Worm (Caenorhabditis elegans): ENCODE measurements around the gene mfsd-10.

mfsd-10 gene

ce11 chrX:17379675-17380074 lies 11.2 kb upstream of the mfsd-10 start, which contains the start of gene F10D7.10:
TSS of gene F10D7.10 (minus strand) at chrX:17379775.
- no peak for TF ChIP-seq nhr-232 (tag; optimal IDR thresholded peaks at IDR 0.05)
- TF ChIP-seq ceh-24 (tag; optimal IDR thresholded peaks at IDR 0.05): no peak
- no peak for TF ChIP-seq ceh-9 (tag; optimal IDR thresholded peaks at IDR 0.05)

- no peak for TF ChIP-seq pag-3 (tag; optimal IDR thresholded peaks at IDR 0.05; ENCODE audit: borderline replicate concordance)
- no peak for TF ChIP-seq ceh-22 (tag; optimal IDR thresholded peaks at IDR 0.05)
- no peak for TF ChIP-seq hlh-6 (tag; optimal IDR thresholded peaks at IDR 0.05)
- no peak for TF ChIP-seq ama-1 (optimal IDR thresholded peaks at IDR 0.05)
- no peak for TF ChIP-seq ceh-24 (tag; optimal IDR thresholded peaks at IDR 0.05)
- TF ChIP-seq pat-9 (tag; optimal IDR thresholded peaks at IDR 0.05): no peak
Measured at ce11 chrX:17378996-17379395, 10.6 kb upstream of the mfsd-10 start.

ce11 chrX:17375877-17376276 lies 7.4 kb upstream of the mfsd-10 start:
- TF ChIP-seq K02D7.2 (tag; optimal IDR thresholded peaks at IDR 0.05) (no peak), ceh-14 (tag; optimal IDR thresholded peaks at IDR 0.05) (no peak), elt-2 (tag; optimal IDR thresholded peaks at IDR 0.05) (peak; percentile 31), sox-2 (GFP tag; IDR thresholded peaks at IDR 0.05) (no peak), unc-55 (GFP tag; optimal IDR thresholded peaks at IDR 0.05) (no peak), tbx-2 (tag; optimal IDR thresholded peaks at IDR 0.05) (no peak), hlh-6 (tag; optimal IDR thresholded peaks at IDR 0.05) (no peak), T23F11.4 (GFP tag; optimal IDR thresholded peaks at IDR 0.05) (no peak), mec-3 (tag; optimal IDR thresholded peaks at IDR 0.05; ENCODE audit: borderline replicate concordance) (no peak)

- no peak for TF ChIP-seq hlh-30 (tag; optimal IDR thresholded peaks at IDR 0.05; ENCODE audit: insufficient read depth)
- no peak for TF ChIP-seq lin-11 (tag; optimal IDR thresholded peaks at IDR 0.05)
- TF ChIP-seq fkh-10 (GFP tag; optimal IDR thresholded peaks at IDR 0.05): no peak
- TF ChIP-seq gmeb-2 (tag; optimal IDR thresholded peaks at IDR 0.05): no peak
- no peak for TF ChIP-seq tbx-2 (tag; optimal IDR thresholded peaks at IDR 0.05)
- TF ChIP-seq sox-2 (GFP tag; IDR thresholded peaks at IDR 0.05): no peak
- no peak for TF ChIP-seq dmd-4 (tag; optimal IDR thresholded peaks at IDR 0.05; ENCODE audit: borderline replicate concordance)
- no peak for TF ChIP-seq ceh-19 (GFP tag; optimal IDR thresholded peaks at IDR 0.05)
- TF ChIP-seq mec-3 (tag; optimal IDR thresholded peaks at IDR 0.05; ENCODE audit: borderline replicate concordance): no peak
- TF ChIP-seq nfya-1 (tag; optimal IDR thresholded peaks at IDR 0.05): no peak
- TF ChIP-seq ceh-45 (GFP tag; IDR thresholded peaks at IDR 0.05): no peak
- no peak for TF ChIP-seq ttx-3 (tag; optimal IDR thresholded peaks at IDR 0.05)
- no peak for TF ChIP-seq pqm-1 (tag; optimal IDR thresholded peaks at IDR 0.05)
- no peak for TF ChIP-seq unc-86 (tag; optimal IDR thresholded peaks at IDR 0.05)
- no peak for TF ChIP-seq ceh-2 (tag; optimal IDR thresholded peaks at IDR 0.05)
- TF ChIP-seq C08G9.2 (tag; optimal IDR thresholded peaks at IDR 0.05): no peak
Measured at ce11 chrX:17374534-17374933, 6.1 kb upstream of the mfsd-10 start, which contains the start of gene F10D7.3. TSS of gene F10D7.3 (minus strand) at chrX:17374634.

ce11 chrX:17373955-17374354 lies 5.5 kb upstream of the mfsd-10 start:
- TF ChIP-seq K02D7.2 (tag; optimal IDR thresholded peaks at IDR 0.05) (no peak), pag-3 (tag; optimal IDR thresholded peaks at IDR 0.05; ENCODE audit: borderline replicate concordance) (no peak), che-1 (tag; optimal IDR thresholded peaks at IDR 0.05) (no peak), sdc-2 (tag; optimal IDR thresholded peaks at IDR 0.05) (no peak), nhr-11 (tag; optimal IDR thresholded peaks at IDR 0.05) (no peak), unc-42 (tag; optimal IDR thresholded peaks at IDR 0.05) (no peak)

- TF ChIP-seq T23F11.4 (GFP tag; optimal IDR thresholded peaks at IDR 0.05) (no peak), ceh-34 (tag; optimal IDR thresholded peaks at IDR 0.05) (no peak), sox-2 (GFP tag; IDR thresholded peaks at IDR 0.05) (peak; percentile 58), ceh-31 (tag; optimal IDR thresholded peaks at IDR 0.05) (peak; percentile 23), syd-9 (tag; optimal IDR thresholded peaks at IDR 0.05) (no peak), madf-2 (tag; optimal IDR thresholded peaks at IDR 0.05) (no peak), hlh-6 (tag; optimal IDR thresholded peaks at IDR 0.05) (peak; percentile 49), rnt-1 (tag; optimal IDR thresholded peaks at IDR 0.05) (no peak), tbx-2 (tag; optimal IDR thresholded peaks at IDR 0.05) (peak; percentile 20), C08G9.2 (tag; optimal IDR thresholded peaks at IDR 0.05) (peak; percentile 1), sdc-2 (tag; optimal IDR thresholded peaks at IDR 0.05) (peak; percentile 46), unc-55 (GFP tag; optimal IDR thresholded peaks at IDR 0.05) (peak; percentile 48), ceh-18 (tag; optimal IDR thresholded peaks at IDR 0.05) (no peak), ceh-30 (tag; optimal IDR thresholded peaks at IDR 0.05) (no peak), nfya-1 (tag; optimal IDR thresholded peaks at IDR 0.05) (peak; percentile 73), ceh-14 (tag; optimal IDR thresholded peaks at IDR 0.05) (no peak), ama-1 (optimal IDR thresholded peaks at IDR 0.05) (no peak)
Measured at ce11 chrX:17369514-17369913, 1.1 kb upstream of the mfsd-10 start.

All from whole organism, late embryonic.